Worm (Caenorhabditis elegans) whole organism, L1 larva: Measurements from ENCODE around the gene C02B10.4.

Source experiments
- ama-1 ChIP-seq: fragments of 150-350 bp; optimal IDR thresholded peaks from 2 replicates; lab custom pipeline; 2014
- blmp-1 ChIP-seq: fragments of 150-350 bp; optimal IDR thresholded peaks from 2 replicates; lab custom pipeline; 2014; ENCODE audit warnings: missing biosample characterization, missing genetic modification characterization
- lin-35 ChIP-seq, 2 experiments: fragments of 150-350 bp; optimal IDR thresholded peaks; 2 replicates each; lab custom pipeline; 2014; ENCODE audit warnings: missing biosample characterization in 2 of 2, missing genetic modification characterization in 2 of 2, missing genetic modification reagents in 2 of 2
- mep-1 ChIP-seq: fragments of 150-350 bp; optimal IDR thresholded peaks from 2 replicates; lab custom pipeline; 2014; ENCODE audit warnings: missing biosample characterization, missing genetic modification characterization
- nhr-12 ChIP-seq: sonication (generic microtip); optimal IDR thresholded peaks from 2 replicates; lab custom pipeline; 2017; ENCODE audit warnings: missing biosample characterization, missing genetic modification characterization
- nhr-47 ChIP-seq: sonication (generic microtip); optimal IDR thresholded peaks from 2 replicates; lab custom pipeline; 2016; ENCODE audit warnings: mild to moderate bottlenecking, missing genetic modification characterization, moderate library complexity, missing compliant biosample characterization
- skn-1 ChIP-seq: fragments of 150-350 bp; optimal IDR thresholded peaks from 2 replicates; lab custom pipeline; 2014; ENCODE audit warnings: missing biosample characterization, missing genetic modification characterization

DNA sequence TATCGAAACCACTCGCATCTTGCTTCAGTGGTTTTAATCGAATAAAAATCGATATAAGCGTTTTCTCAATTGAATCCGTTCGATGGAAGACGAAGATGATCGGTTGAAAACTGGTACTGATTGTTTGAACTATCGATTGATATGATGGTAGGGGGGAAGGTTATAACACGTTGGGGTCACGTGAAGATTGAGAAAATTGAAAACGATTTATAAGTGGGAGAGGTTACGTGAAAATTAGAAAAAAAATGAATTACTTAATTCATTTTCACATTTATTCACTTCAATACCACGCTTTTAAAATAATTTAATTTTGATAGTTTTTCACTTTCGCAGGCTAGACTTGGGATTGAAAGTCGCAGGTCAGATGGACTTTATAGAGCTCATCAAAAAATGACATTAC, 30.4 kb upstream of the C02B10.4 start, which contains the start of gene C09B9.7:
- no peak for TF ChIP-seq blmp-1 (tag; lab: Kevin White, UChicago)
- no peak for TF ChIP-seq skn-1 (tag; lab: Kevin White, UChicago)
- TF ChIP-seq ama-1 (lab: Kevin White, UChicago): no peak
- no peak for TF ChIP-seq lin-35 (GFP tag; optimal IDR thresholded peaks at IDR 0.05; lab: Kevin White, UChicago)
- TF ChIP-seq nhr-12 (tag; lab: Kevin White, UChicago): no peak
- no peak for TF ChIP-seq nhr-47
- TF ChIP-seq mep-1 (tag; lab: Kevin White, UChicago): no peak
